Fruit fly (Drosophila melanogaster) whole organism, embryonic: ENCODE data around the gene gfzf.

Experiments used
- CG10366 ChIP-seq: fragments of 200-800 bp; sonication (Bioruptor generic); IDR thresholded peaks from 2 replicates; pipeline ENCODE4 v1.3.6; 2022; ENCODE audit warnings: missing biosample characterization, missing genetic modification characterization
- CG10565 ChIP-seq: fragments of 200-800 bp; sonication (Bioruptor generic); optimal IDR thresholded peaks from 3 replicates; lab custom pipeline; 2016; ENCODE audit warnings: missing biosample characterization, mild to moderate bottlenecking, missing genetic modification characterization
- CG10959 ChIP-seq: fragments of 200-800 bp; sonication (Bioruptor generic); IDR thresholded peaks from 2 replicates; pipeline ENCODE4 v1.3.6; 2022; ENCODE audit warnings: missing biosample characterization, missing genetic modification characterization
- CG11560 ChIP-seq: fragments of 200-800 bp; sonication (Bioruptor generic); IDR thresholded peaks from 3 replicates; pipeline ENCODE4 v1.3.6; 2022; ENCODE audit warnings: missing biosample characterization, missing genetic modification characterization
- CG12236 ChIP-seq: fragments of 200-800 bp; sonication (Bioruptor generic); optimal IDR thresholded peaks from 2 replicates; lab custom pipeline; 2016; ENCODE audit warnings: missing biosample characterization, missing genetic modification characterization
- CG13424 ChIP-seq: fragments of 200-800 bp; sonication (Bioruptor generic); optimal IDR thresholded peaks from 2 replicates; lab custom pipeline; 2019; ENCODE audit warnings: missing biosample characterization, mild to moderate bottlenecking, missing genetic modification characterization, moderate library complexity
- CG16815 ChIP-seq: fragments of 200-800 bp; sonication (Bioruptor generic); optimal IDR thresholded peaks from 3 replicates; lab custom pipeline; 2017; ENCODE audit warnings: missing biosample characterization, mild to moderate bottlenecking, missing genetic modification characterization
- CG17385 ChIP-seq: fragments of 200-800 bp; sonication (Bioruptor generic); optimal IDR thresholded peaks from 3 replicates; lab custom pipeline; 2018; ENCODE audit warnings: missing biosample characterization, mild to moderate bottlenecking, missing genetic modification characterization
- CG17912 ChIP-seq: fragments of 200-800 bp; sonication (Bioruptor generic); optimal IDR thresholded peaks from 2 replicates; lab custom pipeline; 2018; ENCODE audit warnings: missing biosample characterization, mild to moderate bottlenecking, missing genetic modification characterization
- CG18476 ChIP-seq: fragments of 200-800 bp; sonication (Bioruptor generic); optimal IDR thresholded peaks from 2 replicates; lab custom pipeline; 2016; ENCODE audit warnings: missing biosample characterization, mild to moderate bottlenecking, missing genetic modification characterization
- CG2199 ChIP-seq: fragments of 200-800 bp; sonication (Bioruptor generic); IDR thresholded peaks from 3 replicates; pipeline ENCODE4 v1.3.6; 2022; ENCODE audit warnings: missing biosample characterization, missing genetic modification characterization
- CG30431 ChIP-seq: fragments of 200-800 bp; sonication (Bioruptor generic); optimal IDR thresholded peaks from 2 replicates; lab custom pipeline; 2017; ENCODE audit warnings: missing biosample characterization, missing genetic modification characterization
- CG31388 ChIP-seq: fragments of 200-800 bp; sonication (Bioruptor generic); optimal IDR thresholded peaks from 2 replicates; lab custom pipeline; 2016; ENCODE audit warnings: missing biosample characterization, missing genetic modification characterization
- CG32767 ChIP-seq: fragments of 200-800 bp; sonication (Bioruptor generic); IDR thresholded peaks from 2 replicates; pipeline ENCODE4 v1.3.6; 2022; ENCODE audit warnings: missing biosample characterization, missing genetic modification characterization
- CG3995 ChIP-seq: fragments of 200-800 bp; sonication (Bioruptor generic); optimal IDR thresholded peaks from 3 replicates; lab custom pipeline; 2016; ENCODE audit warnings: missing biosample characterization, missing genetic modification characterization
- CG4617 ChIP-seq: fragments of 200-800 bp; sonication (Bioruptor generic); optimal IDR thresholded peaks from 3 replicates; lab custom pipeline; 2016; ENCODE audit warnings: missing biosample characterization, missing genetic modification characterization, borderline replicate concordance
- CG4707 ChIP-seq: fragments of 200-800 bp; sonication (Bioruptor generic); optimal IDR thresholded peaks from 2 replicates; lab custom pipeline; 2018; ENCODE audit warnings: missing biosample characterization, mild to moderate bottlenecking, missing genetic modification characterization, moderate library complexity
- CG4820 ChIP-seq: fragments of 200-800 bp; sonication (Bioruptor generic); optimal IDR thresholded peaks from 3 replicates; lab custom pipeline; 2016; ENCODE audit warnings: missing biosample characterization, missing genetic modification characterization
- CG6175 ChIP-seq: fragments of 200-800 bp; sonication (Bioruptor generic); IDR thresholded peaks from 3 replicates; pipeline ENCODE4 v1.3.6; 2022; ENCODE audit warnings: missing biosample characterization, missing genetic modification characterization
- CG6791 ChIP-seq: fragments of 200-800 bp; sonication (Bioruptor generic); IDR thresholded peaks from 3 replicates; pipeline ENCODE4 v1.3.6; 2022; ENCODE audit warnings: missing biosample characterization, missing genetic modification characterization; ENCODE audit not compliant: partially characterized antibody
- CG9215 ChIP-seq: fragments of 200-800 bp; sonication (Bioruptor generic); IDR thresholded peaks from 2 replicates; pipeline ENCODE4 v1.3.6; 2022; ENCODE audit warnings: missing biosample characterization, missing genetic modification characterization
- CG9437 ChIP-seq: fragments of 200-800 bp; sonication (Bioruptor generic); optimal IDR thresholded peaks from 2 replicates; lab custom pipeline; 2018; ENCODE audit warnings: missing biosample characterization, mild to moderate bottlenecking, missing genetic modification characterization
- Dad ChIP-seq: fragments of 200-800 bp; sonication (Bioruptor generic); optimal IDR thresholded peaks from 3 replicates; lab custom pipeline; 2016; ENCODE audit warnings: missing biosample characterization, missing genetic modification characterization
- Doc2 ChIP-seq: fragments of 200-800 bp; sonication (Bioruptor generic); IDR thresholded peaks from 2 replicates; pipeline ENCODE4 v1.3.6; 2022; ENCODE audit warnings: missing biosample characterization, missing genetic modification characterization
- Drgx ChIP-seq: fragments of 200-800 bp; sonication (Bioruptor generic); IDR thresholded peaks from 2 replicates; pipeline ENCODE4 v1.3.6; 2022; ENCODE audit warnings: missing biosample characterization, missing genetic modification characterization
- Hr39 ChIP-seq: fragments of >200 bp; optimal IDR thresholded peaks from 2 replicates; lab custom pipeline; 2017
- Lpt ChIP-seq: fragments of >200 bp; optimal IDR thresholded peaks from 2 replicates; lab custom pipeline; 2018; ENCODE audit warnings: missing biosample characterization, missing genetic modification characterization
- Nf-YC ChIP-seq: fragments of 200-800 bp; optimal IDR thresholded peaks from 3 replicates; lab custom pipeline; 2019; ENCODE audit warnings: missing biosample characterization, mild to moderate bottlenecking, missing genetic modification characterization, moderate library complexity
- Sry-β ChIP-seq: fragments of 200-800 bp; sonication (Bioruptor generic); optimal IDR thresholded peaks from 2 replicates; lab custom pipeline; 2018; ENCODE audit warnings: missing biosample characterization, mild to moderate bottlenecking, missing genetic modification characterization, moderate library complexity
- al ChIP-seq: fragments of 200-800 bp; sonication (Bioruptor generic); IDR thresholded peaks from 2 replicates; pipeline ENCODE4 v1.3.6; 2022; ENCODE audit warnings: missing biosample characterization, missing genetic modification characterization
- bigmax ChIP-seq: fragments of 200-800 bp; sonication (Bioruptor generic); optimal IDR thresholded peaks from 2 replicates; lab custom pipeline; 2018; ENCODE audit warnings: missing biosample characterization, mild to moderate bottlenecking, missing genetic modification characterization
- dmrt99B ChIP-seq: fragments of 200-800 bp; sonication (Bioruptor generic); optimal IDR thresholded peaks from 2 replicates; lab custom pipeline; 2018; ENCODE audit warnings: missing biosample characterization, mild to moderate bottlenecking, missing genetic modification characterization, moderate library complexity
- emc ChIP-seq: fragments of 200-800 bp; sonication (Bioruptor generic); optimal IDR thresholded peaks from 2 replicates; lab custom pipeline; 2016; ENCODE audit warnings: missing biosample characterization, missing genetic modification characterization
- esg ChIP-seq: fragments of 200-800 bp; sonication (Bioruptor generic); conservative IDR thresholded peaks from 2 replicates; pipeline ENCODE4 v1.3.6; 2022; ENCODE audit warnings: missing biosample characterization, missing genetic modification characterization
- fd3F ChIP-seq: fragments of 200-800 bp; sonication (Bioruptor generic); optimal IDR thresholded peaks from 2 replicates; lab custom pipeline; 2018; ENCODE audit warnings: missing biosample characterization, mild to moderate bottlenecking, missing genetic modification characterization, moderate library complexity
- fru ChIP-seq: fragments of >200 bp; optimal IDR thresholded peaks from 2 replicates; lab custom pipeline; 2017
- ftz-f1 ChIP-seq: fragments of 200-800 bp; sonication (Bioruptor generic); optimal IDR thresholded peaks from 2 replicates; lab custom pipeline; 2016; ENCODE audit warnings: missing biosample characterization, missing genetic modification characterization
- fu2 ChIP-seq: fragments of 200-800 bp; sonication (Bioruptor generic); optimal IDR thresholded peaks from 2 replicates; lab custom pipeline; 2016; ENCODE audit warnings: missing biosample characterization, missing genetic modification characterization
- gem ChIP-seq: fragments of 200-800 bp; sonication (Bioruptor generic); optimal IDR thresholded peaks from 2 replicates; lab custom pipeline; 2019; ENCODE audit warnings: missing biosample characterization, mild to moderate bottlenecking, missing genetic modification characterization, moderate library complexity
- hb ChIP-seq: fragments of 200-800 bp; sonication (Bioruptor generic); IDR thresholded peaks from 3 replicates; pipeline ENCODE4 v1.3.6; 2022; ENCODE audit warnings: missing biosample characterization, missing genetic modification characterization; ENCODE audit not compliant: partially characterized antibody
- hkb ChIP-seq, 2 experiments: fragments of 200-800 bp in 1 of 2; fragments of >200 bp in 1 of 2; sonication (Bioruptor generic) in 1 of 2; IDR thresholded peaks in 1 of 2; optimal IDR thresholded peaks in 1 of 2; 2 replicates each; pipeline versions ENCODE4 v1.3.6 to Lab custom; 2017 to 2022; ENCODE audit warnings: missing biosample characterization in 1 of 2, missing genetic modification characterization in 1 of 2
- inv ChIP-seq: fragments of 200-800 bp; sonication (Bioruptor generic); IDR thresholded peaks from 2 replicates; pipeline ENCODE4 v1.3.6; 2022; ENCODE audit warnings: missing biosample characterization, missing genetic modification characterization; ENCODE audit not compliant: partially characterized antibody
- kni ChIP-seq: fragments of 200-800 bp; sonication (Bioruptor generic); optimal IDR thresholded peaks from 3 replicates; lab custom pipeline; 2017; ENCODE audit warnings: mild to moderate bottlenecking, missing biosample characterization, missing genetic modification reagents, missing genetic modification characterization
- nau ChIP-seq: fragments of 200-800 bp; sonication (Bioruptor generic); optimal IDR thresholded peaks from 3 replicates; lab custom pipeline; 2017; ENCODE audit warnings: missing biosample characterization, mild to moderate bottlenecking, missing genetic modification characterization, missing genetic modification reagents
- oc ChIP-seq: fragments of 200-800 bp; sonication (Bioruptor generic); optimal IDR thresholded peaks from 2 replicates; lab custom pipeline; 2018; ENCODE audit warnings: missing biosample characterization, mild to moderate bottlenecking, missing genetic modification characterization, moderate library complexity
- pan ChIP-seq, 4 experiments: fragments of >200 bp in 3 of 4; fragments of 200-800 bp in 1 of 4; sonication (Bioruptor generic) in 1 of 4; optimal IDR thresholded peaks in 3 of 4; IDR thresholded peaks in 1 of 4; 2 replicates each; pipeline versions ENCODE4 v1.3.6 to Lab custom; 2017 to 2022; ENCODE audit warnings: missing biosample characterization in 2 of 4, missing genetic modification characterization in 2 of 4, mixed read lengths in 1 of 4
- run ChIP-seq: fragments of 200-800 bp; sonication (Bioruptor generic); optimal IDR thresholded peaks from 3 replicates; lab custom pipeline; 2018; ENCODE audit warnings: missing biosample characterization, mild to moderate bottlenecking, missing genetic modification characterization
- trh ChIP-seq: fragments of 200-800 bp; sonication (Bioruptor generic); optimal IDR thresholded peaks from 2 replicates; lab custom pipeline; 2016; ENCODE audit warnings: missing biosample characterization, missing genetic modification characterization

Gene gfzf

dm6 chr3R:7162356-7163289 is 11.9 kb upstream of the gfzf start, which contains the start of gene sas (continued):
- TF ChIP-seq Drgx (GFP tag; lab: Robert Waterston, UW) (0 out of 2 replicates have a peak, but pooled peaks have one; percentile 12), CG4707 (GFP tag; lab: Kevin White, UChicago) (no peak), emc (no peak), Lpt (GFP tag; lab: Kevin White, UChicago) (no peak), CG10366 (GFP tag; lab: Robert Waterston, UW) (no peak), oc (tag; lab: Kevin White, UChicago) (peak; percentile 55), Sry-β (no peak), CG18476 (GFP tag; lab: Kevin White, UChicago) (no peak), CG6175 (GFP tag; lab: Robert Waterston, UW) (no peak), bigmax (no peak), fru (no peak), kni (peak; percentile 74), CG30431 (GFP tag; lab: Kevin White, UChicago) (no peak), ftz-f1 (GFP tag; lab: Kevin White, UChicago) (no peak), CG13424 (tag; lab: Kevin White, UChicago) (no peak), Doc2 (no peak), CG9437 (GFP tag; lab: Kevin White, UChicago) (no peak), nau (GFP tag; lab: Kevin White, UChicago) (no peak), CG16815 (no peak), dmrt99B (tag; lab: Kevin White, UChicago) (no peak), run (tag; lab: Kevin White, UChicago) (no peak), Hr39 (lab: Kevin White, UChicago) (no peak), CG12236 (no peak), CG17385 (GFP tag; lab: Kevin White, UChicago) (no peak), gem (no peak), fd3F (GFP tag; lab: Kevin White, UChicago) (no peak), fu2 (GFP tag; lab: Kevin White, UChicago) (no peak), hb (GFP tag; lab: Robert Waterston, UW) (no peak), inv (GFP tag; lab: Robert Waterston, UW) (no peak), Nf-YC (tag; lab: Kevin White, UChicago) (no peak), CG4820 (GFP tag; lab: Kevin White, UChicago) (no peak), Dad (GFP tag; lab: Kevin White, UChicago) (peak; percentile 5), CG32767 (GFP tag; lab: Robert Waterston, UW) (no peak), CG10565 (GFP tag; lab: Kevin White, UChicago) (no peak), trh (no peak), hkb (optimal IDR thresholded peaks at IDR 0.05; lab: Kevin White, UChicago) (no peak), hkb (GFP tag; IDR thresholded peaks at IDR 0.05; lab: Robert Waterston, UW) (0 out of 2 replicates have a peak, but pooled peaks have one; percentile 40), CG2199 (GFP tag; lab: Robert Waterston, UW) (no peak), esg (GFP tag; lab: Robert Waterston, UW) (no peak), CG9215 (GFP tag; lab: Robert Waterston, UW) (no peak), pan (optimal IDR thresholded peaks at IDR 0.05; lab: Kevin White, UChicago) (no peak), pan (GFP tag; optimal IDR thresholded peaks at IDR 0.05 in 1 of 2, IDR thresholded peaks at IDR 0.05 in 1 of 2) (peak in 1 of 2 experiments; percentile 32), al (GFP tag; lab: Robert Waterston, UW) (no peak), CG6791 (GFP tag; lab: Robert Waterston, UW) (0 out of 3 replicates have a peak, but pooled peaks have one; percentile 0), CG11560 (tag; lab: Robert Waterston, UW) (no peak), CG31388 (GFP tag; lab: Kevin White, UChicago) (no peak), CG4617 (GFP tag; lab: Kevin White, UChicago) (no peak), CG10959 (GFP tag; lab: Robert Waterston, UW) (no peak), CG3995 (GFP tag; lab: Kevin White, UChicago) (no peak), CG17912 (GFP tag; lab: Kevin White, UChicago) (no peak)
